Worm (Caenorhabditis elegans) whole organism, young adult: Measurements from ENCODE around the gene R07B7.6.

Source experiments
- B0261.1 ChIP-seq: sonication (generic microtip); optimal IDR thresholded peaks from 2 replicates; lab custom pipeline; 2016; ENCODE audit warnings: mild to moderate bottlenecking, missing genetic modification characterization, moderate library complexity, missing compliant biosample characterization
- F22D6.2 ChIP-seq: sonication (generic microtip); optimal IDR thresholded peaks from 2 replicates; lab custom pipeline; 2016; ENCODE audit warnings: mild to moderate bottlenecking, missing genetic modification characterization, missing compliant biosample characterization
- F49E8.2 ChIP-seq: sonication (generic microtip); optimal IDR thresholded peaks from 3 replicates; lab custom pipeline; 2017; ENCODE audit warnings: missing genetic modification characterization, mild to moderate bottlenecking, missing compliant biosample characterization, antibody characterized with exemption, moderate library complexity; ENCODE audit not compliant: insufficient read depth
- K11D2.4 ChIP-seq: fragments of 200-800 bp; sonication (Bioruptor generic); IDR thresholded peaks from 2 replicates; pipeline ENCODE4 v1.3.6; 2022; ENCODE audit warnings: missing genetic modification reagents, missing genetic modification characterization, missing compliant biosample characterization
- Y56A3A.18 ChIP-seq: fragments of 200-800 bp; sonication (Bioruptor generic); IDR thresholded peaks from 2 replicates; pipeline ENCODE4 v1.3.6; 2022; ENCODE audit warnings: missing genetic modification reagents, missing genetic modification characterization, missing compliant biosample characterization
- attf-3 ChIP-seq: fragments of 200-800 bp; sonication (Bioruptor generic); conservative IDR thresholded peaks from 2 replicates; pipeline ENCODE4 v1.3.6; 2022; ENCODE audit warnings: missing genetic modification reagents, missing genetic modification characterization, missing compliant biosample characterization
- dpl-1 ChIP-seq: fragments of 150-350 bp; optimal IDR thresholded peaks from 2 replicates; lab custom pipeline; 2014; ENCODE audit warnings: missing biosample characterization, missing genetic modification reagents, missing genetic modification characterization
- ets-4 ChIP-seq: fragments of 200-800 bp; sonication (Bioruptor generic); optimal IDR thresholded peaks from 2 replicates; lab custom pipeline; 2018; ENCODE audit warnings: mild to moderate bottlenecking, missing genetic modification characterization, missing compliant biosample characterization
- lag-1 ChIP-seq: fragments of 200-800 bp; sonication (Bioruptor generic); IDR thresholded peaks from 2 replicates; pipeline ENCODE4 v1.3.6; 2022; ENCODE audit warnings: missing genetic modification reagents, missing genetic modification characterization, missing compliant biosample characterization
- lin-35 ChIP-seq, 3 experiments: fragments of 150-350 bp in 2 of 3; sonication (generic microtip) in 1 of 3; optimal IDR thresholded peaks; 2 replicates each; lab custom pipeline; 2014 to 2018; ENCODE audit warnings: missing biosample characterization in 3 of 3, missing genetic modification characterization in 3 of 3, missing genetic modification reagents in 3 of 3
- lsy-27 ChIP-seq: sonication (generic microtip); optimal IDR thresholded peaks from 2 replicates; lab custom pipeline; 2017; ENCODE audit warnings: missing genetic modification characterization, mild to moderate bottlenecking, missing compliant biosample characterization, antibody characterized with exemption, missing genotype, borderline replicate concordance; ENCODE audit not compliant: insufficient read depth
- snpc-4 ChIP-seq, 5 experiments: fragments of 150-350 bp in 1 of 5; sonication (generic microtip) in 4 of 5; optimal IDR thresholded peaks; 2 replicates each; lab custom pipeline; 2014 to 2018; ENCODE audit warnings: missing genetic modification characterization in 5 of 5, missing biosample characterization in 3 of 5, antibody characterized with exemption in 2 of 5, mild to moderate bottlenecking in 2 of 5, missing compliant biosample characterization in 2 of 5, missing genotype in 2 of 5, moderate library complexity in 2 of 5, missing genetic modification reagents in 1 of 5
- unc-130 ChIP-seq: sonication (generic microtip); optimal IDR thresholded peaks from 2 replicates; lab custom pipeline; 2016; ENCODE audit warnings: missing genetic modification reagents, missing genetic modification characterization, missing compliant biosample characterization

- TF ChIP-seq K11D2.4 = no peak
- TF ChIP-seq lin-35 (GFP tag; optimal IDR thresholded peaks at IDR 0.05; lab: Kevin White, UChicago) = no peak
- TF ChIP-seq dpl-1 (GFP tag; lab: Kevin White, UChicago) = no peak
- no peak for TF ChIP-seq snpc-4 (GFP tag; optimal IDR thresholded peaks at IDR 0.05; lab: Kevin White, UChicago)
- TF ChIP-seq snpc-4 (tag; optimal IDR thresholded peaks at IDR 0.05; lab: Kevin White, UChicago) = no peak
- TF ChIP-seq F49E8.2 = no peak
- no peak for TF ChIP-seq attf-3
- TF ChIP-seq lsy-27 = no peak
- no peak for TF ChIP-seq unc-130 (GFP tag; lab: Kevin White, UChicago)
- TF ChIP-seq ets-4 (GFP tag; lab: Kevin White, UChicago) = no peak
- no peak for TF ChIP-seq B0261.1 (tag; lab: Kevin White, UChicago)
- TF ChIP-seq Y56A3A.18 (GFP tag; lab: Robert Waterston, UW) = no peak
- TF ChIP-seq F22D6.2 (tag; lab: Kevin White, UChicago) = no peak
- no peak for TF ChIP-seq lag-1
Observed at ce11 chrV:12048445-12048844, 26.3 kb downstream of the R07B7.6 start, which contains the start of gene dars-2.
